Worm (Caenorhabditis elegans) whole organism, early embryonic: ENCODE results near the gene tkr-1.

Source experiments
- B0310.2 ChIP-seq: sonication (generic microtip); optimal IDR thresholded peaks from 2 replicates; lab custom pipeline; 2016; ENCODE audit warnings: mild to moderate bottlenecking, missing genetic modification characterization, missing compliant biosample characterization
- F13C5.2 ChIP-seq: sonication (generic microtip); optimal IDR thresholded peaks from 2 replicates; lab custom pipeline; 2017; ENCODE audit warnings: mild to moderate bottlenecking, missing genetic modification characterization, inconsistent platforms, missing compliant biosample characterization
- ama-1 ChIP-seq: fragments of 150-350 bp; optimal IDR thresholded peaks from 2 replicates; lab custom pipeline; 2014
- ceh-13 ChIP-seq: fragments of 200-800 bp; sonication (Bioruptor generic); optimal IDR thresholded peaks from 2 replicates; lab custom pipeline; 2018; ENCODE audit warnings: mild to moderate bottlenecking, missing genetic modification characterization, missing compliant biosample characterization
- ceh-36 ChIP-seq: sonication (generic microtip); optimal IDR thresholded peaks from 2 replicates; lab custom pipeline; 2016; ENCODE audit warnings: missing genetic modification characterization, inconsistent platforms, missing compliant biosample characterization
- ets-7 ChIP-seq: sonication (generic microtip); optimal IDR thresholded peaks from 2 replicates; lab custom pipeline; 2016; ENCODE audit warnings: missing genotype, missing genetic modification characterization, missing compliant biosample characterization
- scrt-1 ChIP-seq: fragments of 200-800 bp; sonication (Bioruptor generic); IDR thresholded peaks from 2 replicates; pipeline ENCODE4 v1.3.6; 2022; ENCODE audit warnings: missing genetic modification characterization, missing compliant biosample characterization
- tbx-37 ChIP-seq: fragments of 200-800 bp; sonication (Bioruptor generic); conservative IDR thresholded peaks from 2 replicates; pipeline ENCODE4 v1.3.6; 2022; ENCODE audit warnings: missing genetic modification reagents, missing genetic modification characterization, missing compliant biosample characterization
- tra-4 ChIP-seq: sonication (generic microtip); optimal IDR thresholded peaks from 2 replicates; lab custom pipeline; 2017; ENCODE audit warnings: missing genetic modification characterization, missing compliant biosample characterization

ce11 chrIII:9337968-9338367 lies 45.6 kb upstream of the tkr-1 start:
- TF ChIP-seq ama-1 (lab: Kevin White, UChicago) (no peak), ets-7 (no peak), ceh-36 (tag; lab: Kevin White, UChicago) (no peak), scrt-1 (GFP tag; lab: Robert Waterston, UW) (no peak), F13C5.2 (no peak), tra-4 (tag; lab: Kevin White, UChicago) (no peak), ceh-13 (GFP tag; lab: Kevin White, UChicago) (no peak), tbx-37 (GFP tag; lab: Robert Waterston, UW) (no peak), B0310.2 (no peak)
